Worm (Caenorhabditis elegans): ENCODE data around the gene trr-1.

DNA sequence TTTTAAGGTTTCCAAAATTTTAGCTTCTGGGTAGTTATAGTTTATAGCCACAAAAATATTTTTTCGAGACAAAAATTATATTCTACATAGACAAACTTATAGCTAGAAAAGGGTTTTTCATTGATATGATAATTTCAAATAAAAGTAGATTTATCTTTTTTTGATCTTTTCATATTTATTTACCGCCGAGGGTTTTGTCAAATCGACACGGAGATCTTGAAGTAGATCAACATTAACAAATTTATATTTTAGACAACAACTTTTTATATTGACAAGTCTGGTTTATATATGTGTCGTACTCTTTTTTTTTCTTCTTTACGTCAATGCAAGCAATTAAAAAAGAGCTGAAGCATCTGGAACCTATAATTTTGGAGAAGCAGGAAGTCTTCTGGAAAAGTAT, 16.9 kb downstream of the trr-1 start:
- TF ChIP-seq pqm-1 (tag; optimal IDR thresholded peaks at IDR 0.05) (no peak), fkh-10 (GFP tag; optimal IDR thresholded peaks at IDR 0.05) (no peak), madf-2 (tag; optimal IDR thresholded peaks at IDR 0.05) (no peak), ceh-6 (GFP tag; optimal IDR thresholded peaks at IDR 0.05) (no peak), tbx-2 (tag; optimal IDR thresholded peaks at IDR 0.05) (no peak), ceh-31 (tag; optimal IDR thresholded peaks at IDR 0.05) (no peak), ama-1 (optimal IDR thresholded peaks at IDR 0.05) (no peak), hlh-30 (tag; optimal IDR thresholded peaks at IDR 0.05; ENCODE audit: insufficient read depth) (no peak), nhr-11 (tag; optimal IDR thresholded peaks at IDR 0.05) (no peak), pha-4 (tag; optimal IDR thresholded peaks at IDR 0.05) (no peak), npax-4 (tag; optimal IDR thresholded peaks at IDR 0.05) (no peak)

All from whole organism, late embryonic.